Fruit fly (Drosophila melanogaster): Measurements from ENCODE around the gene Ncoa6.

The Ncoa6 gene

DNA sequence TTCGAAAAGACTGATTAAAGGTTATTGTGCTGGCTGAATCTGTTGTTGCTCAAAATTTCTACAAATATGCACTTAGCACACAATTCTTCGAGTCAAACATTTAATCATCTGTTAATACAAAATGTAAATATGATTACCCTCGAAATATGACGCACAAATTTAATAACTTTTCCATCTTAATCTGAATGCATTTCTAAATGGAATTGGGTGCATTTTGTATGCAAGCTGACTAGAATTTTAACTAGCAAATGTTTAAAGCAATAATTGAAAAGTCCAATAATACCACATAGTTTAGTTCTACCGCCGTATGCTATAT is 12.2 kb upstream of the Ncoa6 start:
- no peak for TF ChIP-seq Sin3A (optimal IDR thresholded peaks at IDR 0.05)
- TF ChIP-seq ttk (optimal IDR thresholded peaks at IDR 0.05), result no peak

dm6 chr2L:5338024-5338720 is 11.7 kb upstream of the Ncoa6 start, which contains the start of gene fusl:
TSS of gene fusl (minus strand) at chr2L:5338073.
- TF ChIP-seq insv (optimal IDR thresholded peaks at IDR 0.05) (no peak), Sin3A (optimal IDR thresholded peaks at IDR 0.05) (no peak), Myc (optimal IDR thresholded peaks at IDR 0.05) (no peak), h (optimal IDR thresholded peaks at IDR 0.05) (no peak), psq (optimal IDR thresholded peaks at IDR 0.05) (no peak), ttk (optimal IDR thresholded peaks at IDR 0.05) (no peak)

DNA sequence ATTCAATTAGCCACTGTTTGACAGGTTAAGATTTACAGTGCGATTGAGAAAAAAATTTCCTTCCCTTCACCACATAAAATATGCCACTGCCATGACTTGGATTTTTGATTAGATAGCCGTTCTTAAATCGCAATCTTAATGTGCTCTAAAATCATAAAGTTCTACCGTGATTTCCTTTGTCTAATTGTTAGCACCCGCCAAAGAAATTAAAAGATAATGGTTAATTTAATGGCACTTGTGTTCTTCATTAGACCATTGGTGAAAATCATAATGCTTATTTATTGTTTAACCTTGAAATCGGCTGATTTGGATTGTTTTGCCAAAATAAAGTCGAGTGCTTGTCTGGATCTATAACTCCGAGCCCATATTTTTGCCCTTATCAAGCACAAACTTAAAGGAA is 10.7 kb upstream of the Ncoa6 start:
- TF ChIP-seq psq (optimal IDR thresholded peaks at IDR 0.05) (no peak), Sin3A (optimal IDR thresholded peaks at IDR 0.05) (no peak), Myc (optimal IDR thresholded peaks at IDR 0.05) (no peak), insv (optimal IDR thresholded peaks at IDR 0.05) (no peak), h (optimal IDR thresholded peaks at IDR 0.05) (no peak), ttk (optimal IDR thresholded peaks at IDR 0.05) (no peak)

DNA sequence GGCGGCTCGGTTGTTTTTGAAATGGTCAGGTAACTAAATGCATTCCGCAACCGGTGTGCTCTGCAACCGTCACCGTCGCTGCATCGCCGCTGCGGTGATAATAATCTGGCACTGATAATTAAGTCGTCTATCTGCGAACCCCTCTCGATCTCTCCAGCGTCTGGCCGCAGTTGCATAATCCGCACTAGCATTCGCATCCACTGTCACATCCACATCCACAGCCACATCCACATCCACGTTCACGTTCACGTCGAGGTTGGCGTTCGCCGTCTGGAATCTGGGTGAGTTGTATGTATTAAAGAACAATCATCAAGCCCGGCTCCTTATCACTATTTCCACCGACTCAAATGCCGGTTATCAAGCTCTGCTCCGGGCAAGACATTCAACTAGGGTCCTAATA is 6.1 kb upstream of the Ncoa6 start:
- TF ChIP-seq psq (optimal IDR thresholded peaks at IDR 0.05) (no peak), h (optimal IDR thresholded peaks at IDR 0.05) (no peak), ttk (optimal IDR thresholded peaks at IDR 0.05) (no peak), Sin3A (optimal IDR thresholded peaks at IDR 0.05) (no peak), Myc (optimal IDR thresholded peaks at IDR 0.05) (no peak), insv (optimal IDR thresholded peaks at IDR 0.05) (no peak)

- no peak for TF ChIP-seq psq (optimal IDR thresholded peaks at IDR 0.05)
- TF ChIP-seq h (optimal IDR thresholded peaks at IDR 0.05), result no peak
- no peak for TF ChIP-seq Sin3A (optimal IDR thresholded peaks at IDR 0.05)
- no peak for TF ChIP-seq insv (optimal IDR thresholded peaks at IDR 0.05)
- TF ChIP-seq Myc (optimal IDR thresholded peaks at IDR 0.05), result no peak
- no peak for TF ChIP-seq ttk (optimal IDR thresholded peaks at IDR 0.05)
These were observed 3.1 kb upstream of the Ncoa6 start, which contains the start of gene TotM for dm6 chr2L:5329557-5329956. TSS of gene TotM (plus strand) at chr2L:5329857.

DNA sequence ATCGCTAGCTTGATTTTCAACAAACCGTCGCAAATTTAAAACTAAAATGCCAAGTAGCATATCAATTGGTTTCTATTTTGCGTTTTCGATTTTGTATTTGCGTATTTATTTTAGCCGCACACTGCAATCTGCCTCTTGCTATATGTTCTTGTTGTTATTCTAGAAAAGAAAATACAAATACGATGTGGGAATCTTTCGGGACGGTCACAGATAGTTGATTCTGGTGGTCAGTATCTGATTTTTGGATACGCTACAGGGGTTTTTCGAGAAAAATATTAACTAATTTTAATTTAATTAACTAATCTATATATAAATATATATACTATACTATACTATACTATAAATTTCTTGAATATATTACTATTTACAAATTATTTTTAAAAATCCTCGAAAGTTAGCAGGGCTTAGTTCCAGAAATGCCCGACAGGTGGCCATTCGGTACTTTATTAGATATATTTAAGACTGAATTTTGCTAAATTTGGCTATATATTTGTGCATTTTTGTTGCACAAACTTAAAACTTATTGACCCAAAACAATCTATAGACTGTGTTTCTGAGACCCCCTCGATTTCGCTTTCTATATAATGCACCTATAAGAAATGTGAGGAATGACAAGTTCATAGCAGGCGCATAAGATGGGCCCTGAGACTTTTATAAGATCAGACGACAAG is 2.5 kb upstream of the Ncoa6 start, which contains the start of gene CG14022:
Gene CG14022, minus strand, starts transcription at position 51 of the 671 bp plus-strand sequence.
- no peak for TF ChIP-seq psq (optimal IDR thresholded peaks at IDR 0.05)
- no peak for TF ChIP-seq Sin3A (optimal IDR thresholded peaks at IDR 0.05)
- TF ChIP-seq ttk (optimal IDR thresholded peaks at IDR 0.05), result no peak
- TF ChIP-seq Myc (optimal IDR thresholded peaks at IDR 0.05), result no peak
- TF ChIP-seq insv (optimal IDR thresholded peaks at IDR 0.05), result no peak
- no peak for TF ChIP-seq h (optimal IDR thresholded peaks at IDR 0.05)

dm6 chr2L:5327266-5327621 is 761 bp upstream of the Ncoa6 start:
- TF ChIP-seq ttk (optimal IDR thresholded peaks at IDR 0.05) (no peak), insv (optimal IDR thresholded peaks at IDR 0.05) (no peak), h (optimal IDR thresholded peaks at IDR 0.05) (no peak)

DNA sequence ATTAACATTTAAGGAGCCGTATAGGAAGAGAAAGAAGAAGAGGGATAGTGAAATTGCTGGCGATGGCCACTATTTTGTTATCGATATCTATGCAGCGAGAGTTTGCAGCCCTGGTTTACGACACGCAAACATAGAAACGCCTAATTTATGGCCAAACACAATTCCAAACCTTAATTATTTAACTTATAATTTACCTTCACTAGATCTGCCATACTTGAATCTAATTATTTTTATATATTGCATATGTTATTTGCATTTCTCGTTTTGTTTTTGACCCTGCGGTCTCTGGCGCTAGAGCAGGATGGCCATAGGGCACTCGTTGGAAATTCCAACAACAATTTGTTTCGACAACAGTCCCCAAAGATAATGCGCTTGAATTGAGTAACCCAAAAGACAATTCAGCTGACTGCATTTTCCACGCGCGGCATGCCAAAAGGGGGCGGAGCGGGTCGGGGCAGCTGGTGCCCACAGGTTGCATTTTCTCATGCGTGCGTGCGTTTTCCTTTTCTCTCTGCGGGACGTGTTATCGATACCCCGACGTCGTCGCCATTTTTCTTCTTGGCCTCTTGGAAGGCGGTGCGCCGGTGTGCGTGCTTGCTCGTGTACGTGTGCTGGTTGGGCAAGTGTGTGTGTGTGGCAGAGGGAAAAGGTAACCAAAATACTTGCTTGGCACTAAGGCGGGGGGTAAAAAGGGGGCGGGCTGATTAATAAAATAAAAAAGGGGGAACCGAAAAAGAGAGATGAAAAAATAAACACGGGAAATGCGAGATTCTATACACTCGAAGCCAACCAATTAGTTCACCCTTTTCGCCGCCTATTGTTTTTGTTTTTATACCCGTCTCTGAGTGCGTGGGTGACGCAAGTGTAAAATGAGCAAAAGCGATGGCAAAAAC is 1.3 kb downstream of the Ncoa6 start:
- TF ChIP-seq h (optimal IDR thresholded peaks at IDR 0.05) (no peak), Sin3A (optimal IDR thresholded peaks at IDR 0.05) (no peak), ttk (optimal IDR thresholded peaks at IDR 0.05) (no peak), Myc (optimal IDR thresholded peaks at IDR 0.05) (no peak)

DNA sequence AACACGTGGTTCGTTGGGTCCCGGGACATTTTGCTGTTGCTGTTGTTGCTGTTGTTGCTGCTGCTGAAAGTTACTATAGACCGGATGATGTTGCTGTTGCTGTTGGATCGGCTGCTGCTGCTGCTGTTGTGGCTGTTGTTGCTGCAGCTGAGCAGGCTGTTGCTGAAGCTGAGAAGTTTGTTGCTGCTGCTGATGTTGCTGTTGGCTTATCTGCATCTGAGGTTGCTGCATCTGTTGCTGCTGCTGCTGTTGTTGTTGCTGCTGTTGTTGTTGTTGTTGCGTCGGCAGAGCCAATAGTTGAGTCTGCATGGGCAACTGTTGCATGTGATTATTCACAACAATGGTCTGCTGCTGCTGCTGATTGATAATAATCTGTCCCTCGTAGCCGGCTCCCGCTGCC is 5.5 kb downstream of the Ncoa6 start:
- no peak for TF ChIP-seq h (optimal IDR thresholded peaks at IDR 0.05)
- TF ChIP-seq psq (optimal IDR thresholded peaks at IDR 0.05), result no peak
- no peak for TF ChIP-seq ttk (optimal IDR thresholded peaks at IDR 0.05)
- no peak for TF ChIP-seq Myc (optimal IDR thresholded peaks at IDR 0.05)

DNA sequence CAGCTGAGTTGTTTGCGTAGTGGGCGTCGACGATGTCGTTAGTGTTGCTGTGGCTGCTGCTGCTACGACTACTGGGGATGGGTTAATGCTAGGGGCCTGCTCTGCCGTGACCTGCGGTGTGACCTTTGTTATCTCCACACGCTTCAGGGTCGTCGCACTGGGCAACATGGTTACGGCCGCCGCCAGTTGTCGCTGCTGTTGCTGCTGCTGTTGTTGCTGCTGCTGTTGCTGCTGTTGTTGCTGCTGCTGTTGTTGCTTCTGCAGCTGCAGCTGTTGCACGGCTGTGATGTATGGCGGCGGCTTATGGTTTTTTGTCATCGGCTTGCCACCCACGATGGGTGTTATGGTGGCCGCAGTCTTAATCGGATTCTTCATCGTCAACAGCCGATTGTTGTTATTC is 6.4 kb downstream of the Ncoa6 start:
- TF ChIP-seq h (optimal IDR thresholded peaks at IDR 0.05) (no peak), Myc (optimal IDR thresholded peaks at IDR 0.05) (no peak), psq (optimal IDR thresholded peaks at IDR 0.05) (no peak), ttk (optimal IDR thresholded peaks at IDR 0.05) (no peak), Sin3A (optimal IDR thresholded peaks at IDR 0.05) (no peak), insv (optimal IDR thresholded peaks at IDR 0.05) (no peak)

DNA sequence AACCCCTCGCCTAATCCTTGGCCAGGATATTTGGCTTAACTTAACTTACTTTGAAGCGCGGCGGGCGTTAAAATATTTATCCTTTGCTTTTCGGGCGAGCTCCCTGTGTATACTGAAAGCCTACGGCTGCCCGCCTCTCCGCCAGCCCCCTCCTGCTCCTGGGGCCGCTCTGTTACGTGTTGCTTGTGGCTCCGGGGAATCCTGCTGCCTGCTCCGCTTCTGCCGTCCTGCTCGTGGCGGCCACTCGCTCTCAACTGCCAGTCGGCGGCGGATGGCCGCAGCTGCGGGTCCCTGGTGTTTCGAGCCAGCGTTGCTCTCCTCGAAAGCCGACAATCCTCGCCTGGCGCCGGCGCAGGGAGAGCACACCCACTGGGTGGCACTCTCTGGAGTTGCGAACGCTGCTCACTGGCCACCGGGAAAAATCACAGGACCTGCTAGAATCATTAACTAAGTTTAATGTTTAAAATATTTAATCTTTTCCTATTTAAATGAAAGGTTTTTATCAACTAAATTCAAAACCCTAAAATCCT is 11.8 kb downstream of the Ncoa6 start, which contains the start of gene CG14024:
Gene CG14024, minus strand, starts transcription at position 266 of the 530 bp plus-strand sequence.
- no peak for TF ChIP-seq Myc (optimal IDR thresholded peaks at IDR 0.05)
- TF ChIP-seq Sin3A (optimal IDR thresholded peaks at IDR 0.05), result no peak
- no peak for TF ChIP-seq psq (optimal IDR thresholded peaks at IDR 0.05)
- no peak for TF ChIP-seq ttk (optimal IDR thresholded peaks at IDR 0.05)
- TF ChIP-seq insv (optimal IDR thresholded peaks at IDR 0.05), result no peak
- no peak for TF ChIP-seq h (optimal IDR thresholded peaks at IDR 0.05)

dm6 chr2L:5309369-5309768 is 17.1 kb downstream of the Ncoa6 start:
- no peak for TF ChIP-seq Myc (optimal IDR thresholded peaks at IDR 0.05)
- no peak for TF ChIP-seq Sin3A (optimal IDR thresholded peaks at IDR 0.05)
